Worm (Caenorhabditis elegans) whole organism, L3 larva: Measurements from ENCODE around the gene frpr-7.

ENCODE experiments used
- R02D3.7 ChIP-seq: fragments of 150-350 bp; optimal IDR thresholded peaks from 2 replicates; lab custom pipeline; 2014; ENCODE audit warnings: missing biosample characterization, missing genetic modification characterization
- aly-2 ChIP-seq: fragments of 150-350 bp; optimal IDR thresholded peaks from 2 replicates; lab custom pipeline; 2014; ENCODE audit warnings: missing biosample characterization, missing genetic modification characterization
- ama-1 ChIP-seq: fragments of 150-350 bp; optimal IDR thresholded peaks from 2 replicates; lab custom pipeline; 2018
- ceh-16 ChIP-seq: sonication (generic microtip); optimal IDR thresholded peaks from 2 replicates; lab custom pipeline; 2017; ENCODE audit warnings: missing biosample characterization, missing genetic modification characterization
- ceh-28 ChIP-seq: fragments of 150-350 bp; optimal IDR thresholded peaks from 2 replicates; lab custom pipeline; 2014; ENCODE audit warnings: missing biosample characterization, missing genetic modification reagents, missing genetic modification characterization
- ceh-82 ChIP-seq: fragments of 150-350 bp; optimal IDR thresholded peaks from 2 replicates; lab custom pipeline; 2014; ENCODE audit warnings: missing biosample characterization, missing genetic modification characterization
- ceh-9 ChIP-seq: sonication (generic microtip); optimal IDR thresholded peaks from 2 replicates; lab custom pipeline; 2018; ENCODE audit warnings: missing biosample characterization, missing genetic modification characterization
- daf-12 ChIP-seq: fragments of 150-350 bp; optimal IDR thresholded peaks from 2 replicates; lab custom pipeline; 2014; ENCODE audit warnings: missing biosample characterization, missing genetic modification reagents, missing genetic modification characterization
- egl-27 ChIP-seq: sonication (generic microtip); optimal IDR thresholded peaks from 4 replicates; lab custom pipeline; 2017; ENCODE audit warnings: missing biosample characterization, missing genetic modification reagents, missing genetic modification characterization
- egl-5 ChIP-seq: fragments of 150-350 bp; optimal IDR thresholded peaks from 2 replicates; lab custom pipeline; 2017; ENCODE audit warnings: missing biosample characterization, missing genetic modification reagents, missing genetic modification characterization, inconsistent platforms
- elt-1 ChIP-seq: fragments of 150-350 bp; optimal IDR thresholded peaks from 2 replicates; lab custom pipeline; 2014; ENCODE audit warnings: missing biosample characterization, missing genetic modification characterization
- elt-2 ChIP-seq: sonication (generic microtip); optimal IDR thresholded peaks from 2 replicates; lab custom pipeline; 2016; ENCODE audit warnings: missing genetic modification reagents, mild to moderate bottlenecking, missing genetic modification characterization, missing compliant biosample characterization
- eor-1 ChIP-seq, 2 experiments: fragments of 150-350 bp; optimal IDR thresholded peaks; 2 replicates each; lab custom pipeline; 2014 to 2018; ENCODE audit warnings: missing biosample characterization in 2 of 2, missing genetic modification characterization in 2 of 2
- fkh-10 ChIP-seq: sonication (generic microtip); optimal IDR thresholded peaks from 2 replicates; lab custom pipeline; 2017; ENCODE audit warnings: missing biosample characterization, missing genetic modification reagents, missing genetic modification characterization
- fkh-2 ChIP-seq: fragments of 150-350 bp; optimal IDR thresholded peaks from 2 replicates; lab custom pipeline; 2014; ENCODE audit warnings: missing biosample characterization, missing genetic modification reagents, missing genetic modification characterization
- hmg-11 ChIP-seq: sonication (generic microtip); optimal IDR thresholded peaks from 2 replicates; lab custom pipeline; 2016; ENCODE audit warnings: missing genetic modification characterization, missing compliant biosample characterization
- jun-1 ChIP-seq: fragments of 150-350 bp; optimal IDR thresholded peaks from 2 replicates; lab custom pipeline; 2014; ENCODE audit warnings: missing biosample characterization, missing genetic modification reagents, missing genetic modification characterization
- lin-15B ChIP-seq: fragments of 150-350 bp; optimal IDR thresholded peaks from 2 replicates; lab custom pipeline; 2014; ENCODE audit warnings: missing biosample characterization, missing genetic modification characterization
- lin-39 ChIP-seq: fragments of 150-350 bp; optimal IDR thresholded peaks from 2 replicates; lab custom pipeline; 2018; ENCODE audit warnings: missing biosample characterization, missing genetic modification reagents, missing genetic modification characterization
- lsy-12 ChIP-seq: sonication (generic microtip); optimal IDR thresholded peaks from 2 replicates; lab custom pipeline; 2016; ENCODE audit warnings: mild to moderate bottlenecking, missing genetic modification characterization, missing compliant biosample characterization
- mdl-1 ChIP-seq: fragments of 150-350 bp; optimal IDR thresholded peaks from 2 replicates; lab custom pipeline; 2014; ENCODE audit warnings: missing biosample characterization, missing genetic modification characterization
- nfya-1 ChIP-seq: sonication (generic microtip); optimal IDR thresholded peaks from 2 replicates; lab custom pipeline; 2017; ENCODE audit warnings: missing genetic modification characterization, mild to moderate bottlenecking, missing compliant biosample characterization, antibody characterized with exemption, moderate library complexity; ENCODE audit not compliant: insufficient read depth
- nhr-11 ChIP-seq: fragments of 150-350 bp; optimal IDR thresholded peaks from 2 replicates; lab custom pipeline; 2014; ENCODE audit warnings: missing biosample characterization, missing genetic modification characterization
- nhr-12 ChIP-seq: fragments of 150-350 bp; optimal IDR thresholded peaks from 2 replicates; lab custom pipeline; 2014; ENCODE audit warnings: missing biosample characterization, missing genetic modification characterization
- nhr-23 ChIP-seq: fragments of 150-350 bp; optimal IDR thresholded peaks from 2 replicates; lab custom pipeline; 2014; ENCODE audit warnings: missing biosample characterization, missing genetic modification reagents, missing genetic modification characterization
- nhr-28 ChIP-seq: fragments of 150-350 bp; optimal IDR thresholded peaks from 2 replicates; lab custom pipeline; 2014; ENCODE audit warnings: missing biosample characterization, missing genetic modification characterization
- nhr-43 ChIP-seq: sonication (generic microtip); optimal IDR thresholded peaks from 2 replicates; lab custom pipeline; 2016; ENCODE audit warnings: mild to moderate bottlenecking, missing genetic modification characterization, missing compliant biosample characterization; ENCODE audit not compliant: poor library complexity, severe bottlenecking
- nhr-67 ChIP-seq: fragments of 150-350 bp; optimal IDR thresholded peaks from 2 replicates; lab custom pipeline; 2014; ENCODE audit warnings: missing biosample characterization, missing genetic modification characterization
- pha-4 ChIP-seq: fragments of 150-350 bp; optimal IDR thresholded peaks from 2 replicates; lab custom pipeline; 2014; ENCODE audit warnings: missing biosample characterization, missing genetic modification reagents, missing genetic modification characterization
- sea-2 ChIP-seq: fragments of 150-350 bp; sonication (generic microtip); optimal IDR thresholded peaks from 4 replicates; lab custom pipeline; 2014; ENCODE audit warnings: missing biosample characterization, missing genetic modification reagents, missing genetic modification characterization
- skn-1 ChIP-seq: fragments of 150-350 bp; optimal IDR thresholded peaks from 2 replicates; lab custom pipeline; 2014; ENCODE audit warnings: missing biosample characterization, missing genetic modification characterization
- snpc-4 ChIP-seq: fragments of 150-350 bp; optimal IDR thresholded peaks from 2 replicates; lab custom pipeline; 2014; ENCODE audit warnings: missing biosample characterization, missing genetic modification characterization
- tbx-2 ChIP-seq: sonication (generic microtip); optimal IDR thresholded peaks from 2 replicates; lab custom pipeline; 2016; ENCODE audit warnings: mild to moderate bottlenecking, missing genetic modification characterization, missing compliant biosample characterization
- unc-39 ChIP-seq: sonication (generic microtip); optimal IDR thresholded peaks from 4 replicates; lab custom pipeline; 2017; ENCODE audit warnings: missing biosample characterization, missing genetic modification characterization
- unc-62 ChIP-seq: fragments of 150-350 bp; sonication (generic microtip); optimal IDR thresholded peaks from 4 replicates; lab custom pipeline; 2014; ENCODE audit warnings: missing biosample characterization, missing genetic modification reagents, missing genetic modification characterization
- zag-1 ChIP-seq: fragments of 150-350 bp; optimal IDR thresholded peaks from 2 replicates; lab custom pipeline; 2014; ENCODE audit warnings: missing biosample characterization, missing genetic modification characterization
- ztf-4 ChIP-seq: fragments of 150-350 bp; optimal IDR thresholded peaks from 2 replicates; lab custom pipeline; 2014; ENCODE audit warnings: missing biosample characterization, missing genetic modification characterization

frpr-7 gene

ce11 chrX:17579779-17580178 is at the start of gene frpr-7:
Gene frpr-7 (minus strand): TSS chrX:17579879.
- no peak for TF ChIP-seq nhr-12 (tag; lab: Kevin White, UChicago)
- no peak for TF ChIP-seq nhr-43
- TF ChIP-seq pha-4 (tag; lab: Kevin White, UChicago) = no peak
- no peak for TF ChIP-seq nhr-11 (tag; lab: Kevin White, UChicago)
- TF ChIP-seq hmg-11 (tag; lab: Kevin White, UChicago) = no peak
- TF ChIP-seq, all 47 proteins: peak for 0

ce11 chrX:17628345-17628744 is 48.7 kb upstream of the frpr-7 start:
- TF ChIP-seq nhr-67 (tag; lab: Kevin White, UChicago) (no peak), nhr-12 (tag; lab: Kevin White, UChicago) (no peak), egl-27 (tag; lab: Kevin White, UChicago) (no peak), ztf-4 (tag; lab: Kevin White, UChicago) (no peak), fkh-10 (GFP tag; lab: Kevin White, UChicago) (peak; percentile 12), daf-12 (tag; lab: Kevin White, UChicago) (no peak), tbx-2 (tag; lab: Kevin White, UChicago) (no peak), fkh-2 (tag; lab: Kevin White, UChicago) (no peak), R02D3.7 (tag; lab: Kevin White, UChicago) (no peak), nhr-23 (tag; lab: Kevin White, UChicago) (no peak), aly-2 (tag; lab: Kevin White, UChicago) (no peak), jun-1 (tag; lab: Kevin White, UChicago) (no peak), hmg-11 (tag; lab: Kevin White, UChicago) (peak; percentile 52), zag-1 (tag; lab: Kevin White, UChicago) (no peak), ama-1 (peak; percentile 36), lin-15B (no peak), sea-2 (GFP tag; lab: Kevin White, UChicago) (no peak), snpc-4 (tag; lab: Kevin White, UChicago) (no peak), unc-62 (GFP tag; lab: Kevin White, UChicago) (no peak), nhr-11 (tag; lab: Kevin White, UChicago) (no peak), elt-1 (tag; lab: Kevin White, UChicago) (no peak), nfya-1 (tag; lab: Kevin White, UChicago) (peak; percentile 52), unc-39 (no peak), eor-1 (tag; optimal IDR thresholded peaks at IDR 0.05; lab: Kevin White, UChicago) (no peak), mdl-1 (no peak), ceh-82 (tag; lab: Kevin White, UChicago) (no peak), lin-39 (tag; lab: Kevin White, UChicago) (peak; percentile 62), skn-1 (no peak), ceh-16 (tag; lab: Kevin White, UChicago) (no peak), ceh-28 (tag; lab: Kevin White, UChicago) (no peak), egl-5 (no peak), pha-4 (tag; lab: Kevin White, UChicago) (no peak)

ce11 chrX:17627923-17628322 is 48.2 kb upstream of the frpr-7 start:
- TF ChIP-seq nhr-23 (tag; lab: Kevin White, UChicago) = no peak
- no peak for TF ChIP-seq nhr-12 (tag; lab: Kevin White, UChicago)
- no peak for TF ChIP-seq ceh-9

- TF ChIP-seq nhr-67 (tag; lab: Kevin White, UChicago) (no peak), lin-39 (tag; lab: Kevin White, UChicago) (peak; percentile 69), nfya-1 (tag; lab: Kevin White, UChicago) (peak; percentile 53), egl-5 (no peak), lsy-12 (tag; lab: Kevin White, UChicago) (no peak), ama-1 (peak; percentile 78), nhr-43 (peak; percentile 27), egl-27 (tag; lab: Kevin White, UChicago) (no peak)
These were observed 47.7 kb upstream of the frpr-7 start for ce11 chrX:17627382-17627781.

ce11 chrX:17626599-17626998 is 46.9 kb upstream of the frpr-7 start:
- peak; percentile 63 for TF ChIP-seq nfya-1 (tag; lab: Kevin White, UChicago)
- TF ChIP-seq nhr-28 (tag; lab: Kevin White, UChicago) = no peak
- TF ChIP-seq elt-2 (tag; lab: Kevin White, UChicago) = peak; percentile 18
- TF ChIP-seq, all 47 proteins: peak for 2
